Worm (Caenorhabditis elegans) whole organism, young adult: ENCODE results near the gene F20A1.8.
A peak's percentile ranks its signal among the peaks of the same experiment; 100 is the strongest.

Experiments used
- B0035.1 ChIP-seq: sonication (generic microtip); optimal IDR thresholded peaks from 2 replicates; lab custom pipeline; 2016; ENCODE audit warnings: missing genetic modification characterization, mild to moderate bottlenecking, missing compliant biosample characterization, missing genotype, missing genetic modification reagents
- B0261.1 ChIP-seq: sonication (generic microtip); optimal IDR thresholded peaks from 2 replicates; lab custom pipeline; 2016; ENCODE audit warnings: mild to moderate bottlenecking, missing genetic modification characterization, moderate library complexity, missing compliant biosample characterization
- F22D6.2 ChIP-seq: sonication (generic microtip); optimal IDR thresholded peaks from 2 replicates; lab custom pipeline; 2016; ENCODE audit warnings: mild to moderate bottlenecking, missing genetic modification characterization, missing compliant biosample characterization
- F49E8.2 ChIP-seq: sonication (generic microtip); optimal IDR thresholded peaks from 3 replicates; lab custom pipeline; 2017; ENCODE audit warnings: missing genetic modification characterization, mild to moderate bottlenecking, missing compliant biosample characterization, antibody characterized with exemption, moderate library complexity; ENCODE audit not compliant: insufficient read depth
- F57C9.4 ChIP-seq: sonication (generic microtip); optimal IDR thresholded peaks from 2 replicates; lab custom pipeline; 2017; ENCODE audit warnings: mild to moderate bottlenecking, missing genetic modification characterization, missing compliant biosample characterization
- K12H6.12 ChIP-seq: fragments of 200-800 bp; sonication (Bioruptor generic); optimal IDR thresholded peaks from 2 replicates; lab custom pipeline; 2018; ENCODE audit warnings: mild to moderate bottlenecking, missing genetic modification characterization, missing compliant biosample characterization
- T26A5.8 ChIP-seq: sonication (generic microtip); optimal IDR thresholded peaks from 2 replicates; lab custom pipeline; 2016; ENCODE audit warnings: missing genetic modification characterization, missing compliant biosample characterization
- Y53G8AR.9 ChIP-seq: fragments of 200-800 bp; sonication (Bioruptor generic); conservative IDR thresholded peaks from 2 replicates; pipeline ENCODE4 v1.3.6; 2022; ENCODE audit warnings: missing genetic modification reagents, missing genetic modification characterization, missing compliant biosample characterization
- ZK185.1 ChIP-seq: sonication (generic microtip); optimal IDR thresholded peaks from 2 replicates; lab custom pipeline; 2016; ENCODE audit warnings: mild to moderate bottlenecking, missing genetic modification characterization, missing compliant biosample characterization; ENCODE audit not compliant: poor library complexity, severe bottlenecking
- aptf-2 ChIP-seq: fragments of 200-800 bp; sonication (Bioruptor generic); conservative IDR thresholded peaks from 2 replicates; pipeline ENCODE4 v1.3.6; 2022; ENCODE audit warnings: missing genetic modification reagents, missing genetic modification characterization, missing compliant biosample characterization
- aptf-3 ChIP-seq: fragments of 200-800 bp; sonication (Bioruptor generic); IDR thresholded peaks from 2 replicates; pipeline ENCODE4 v1.3.6; 2022; ENCODE audit warnings: missing genetic modification characterization, missing compliant biosample characterization
- athp-1 ChIP-seq: sonication (generic microtip); optimal IDR thresholded peaks from 2 replicates; lab custom pipeline; 2017; ENCODE audit warnings: mild to moderate bottlenecking, missing genetic modification characterization, missing compliant biosample characterization
- attf-3 ChIP-seq: fragments of 200-800 bp; sonication (Bioruptor generic); conservative IDR thresholded peaks from 2 replicates; pipeline ENCODE4 v1.3.6; 2022; ENCODE audit warnings: missing genetic modification reagents, missing genetic modification characterization, missing compliant biosample characterization
- bed-2 ChIP-seq: fragments of 200-800 bp; sonication (Bioruptor generic); IDR thresholded peaks from 2 replicates; pipeline ENCODE4 v1.3.6; 2022; ENCODE audit warnings: missing genetic modification reagents, missing genetic modification characterization, missing compliant biosample characterization
- ccch-3 ChIP-seq: fragments of 200-800 bp; sonication (Bioruptor generic); optimal IDR thresholded peaks from 2 replicates; lab custom pipeline; 2018; ENCODE audit warnings: mild to moderate bottlenecking, missing genetic modification characterization, missing compliant biosample characterization
- cebp-1 ChIP-seq, 2 experiments: fragments of 200-800 bp in 1 of 2; sonication (Bioruptor generic) in 1 of 2; sonication (generic microtip) in 1 of 2; IDR thresholded peaks in 1 of 2; optimal IDR thresholded peaks in 1 of 2; 2 replicates each; pipeline versions ENCODE4 v1.3.6 to Lab custom; 2017 to 2022; ENCODE audit warnings: missing compliant biosample characterization in 2 of 2, missing genetic modification characterization in 2 of 2, mild to moderate bottlenecking in 1 of 2, missing genetic modification reagents in 1 of 2, moderate library complexity in 1 of 2
- ceh-27 ChIP-seq: fragments of 200-800 bp; sonication (Bioruptor generic); optimal IDR thresholded peaks from 2 replicates; lab custom pipeline; 2018; ENCODE audit warnings: mild to moderate bottlenecking, missing genetic modification characterization, moderate library complexity, missing compliant biosample characterization
- ceh-40 ChIP-seq: fragments of 200-800 bp; sonication (Bioruptor generic); IDR thresholded peaks from 2 replicates; pipeline ENCODE4 v1.3.6; 2022; ENCODE audit warnings: missing genetic modification characterization, missing compliant biosample characterization
- dox-1 ChIP-seq: fragments of 200-800 bp; sonication (Bioruptor generic); IDR thresholded peaks from 2 replicates; pipeline ENCODE4 v1.3.6; 2022; ENCODE audit warnings: missing genetic modification reagents, missing genetic modification characterization, missing compliant biosample characterization
- dpl-1 ChIP-seq: fragments of 150-350 bp; optimal IDR thresholded peaks from 2 replicates; lab custom pipeline; 2014; ENCODE audit warnings: missing biosample characterization, missing genetic modification reagents, missing genetic modification characterization
- efl-1 ChIP-seq: fragments of 150-350 bp; optimal IDR thresholded peaks from 2 replicates; lab custom pipeline; 2014; ENCODE audit warnings: missing biosample characterization, missing genetic modification reagents, missing genetic modification characterization
- hmg-1.2 ChIP-seq: fragments of 200-800 bp; sonication (Bioruptor generic); IDR thresholded peaks from 2 replicates; pipeline ENCODE4 v1.3.6; 2022; ENCODE audit warnings: missing genetic modification reagents, missing genetic modification characterization, missing compliant biosample characterization
- lin-40 ChIP-seq: sonication (generic microtip); optimal IDR thresholded peaks from 2 replicates; lab custom pipeline; 2016; ENCODE audit warnings: missing genetic modification characterization, mild to moderate bottlenecking, missing compliant biosample characterization, missing genotype, missing genetic modification reagents
- lir-1 ChIP-seq: fragments of 200-800 bp; sonication (Bioruptor generic); conservative IDR thresholded peaks from 2 replicates; pipeline ENCODE4 v1.3.6; 2022; ENCODE audit warnings: missing genetic modification reagents, missing genetic modification characterization, missing compliant biosample characterization
- lsl-1 ChIP-seq: fragments of 200-800 bp; sonication (Bioruptor generic); optimal IDR thresholded peaks from 2 replicates; lab custom pipeline; 2018; ENCODE audit warnings: mild to moderate bottlenecking, missing genetic modification characterization, moderate library complexity, missing compliant biosample characterization
- madf-10 ChIP-seq: sonication (generic microtip); optimal IDR thresholded peaks from 2 replicates; lab custom pipeline; 2016; ENCODE audit warnings: mild to moderate bottlenecking, missing genetic modification characterization, missing compliant biosample characterization
- madf-3 ChIP-seq: fragments of 200-800 bp; sonication (Bioruptor generic); IDR thresholded peaks from 2 replicates; pipeline ENCODE4 v1.3.6; 2022; ENCODE audit warnings: missing genetic modification reagents, missing genetic modification characterization, missing compliant biosample characterization
- mes-4 ChIP-seq: sonication (generic microtip); optimal IDR thresholded peaks from 2 replicates; lab custom pipeline; 2016; ENCODE audit warnings: missing genotype, missing genetic modification characterization, missing compliant biosample characterization
- nfya-2 ChIP-seq: fragments of 200-800 bp; sonication (Bioruptor generic); IDR thresholded peaks from 2 replicates; pipeline ENCODE4 v1.3.6; 2022; ENCODE audit warnings: missing genetic modification reagents, missing genetic modification characterization, missing compliant biosample characterization
- nhr-80 ChIP-seq: sonication (generic microtip); optimal IDR thresholded peaks from 2 replicates; lab custom pipeline; 2016; ENCODE audit warnings: missing genetic modification characterization, missing compliant biosample characterization
- pha-4 ChIP-seq: fragments of 150-350 bp; sonication (generic microtip); optimal IDR thresholded peaks from 2 replicates; lab custom pipeline; 2014; ENCODE audit warnings: missing biosample characterization, missing genetic modification reagents, missing genetic modification characterization
- rec-8 ChIP-seq, 2 experiments: sonication (generic microtip); optimal IDR thresholded peaks; 2 replicates each; lab custom pipeline; 2016; ENCODE audit warnings: mild to moderate bottlenecking in 2 of 2, missing genetic modification characterization in 2 of 2, missing genetic modification reagents in 2 of 2, missing genotype in 2 of 2, missing biosample characterization in 1 of 2, missing compliant biosample characterization in 1 of 2, moderate library complexity in 1 of 2
- repo-1 ChIP-seq: sonication (generic microtip); optimal IDR thresholded peaks from 2 replicates; lab custom pipeline; 2017; ENCODE audit warnings: mild to moderate bottlenecking, missing genetic modification characterization, missing compliant biosample characterization
- sdz-38 ChIP-seq: sonication (generic microtip); optimal IDR thresholded peaks from 2 replicates; lab custom pipeline; 2016; ENCODE audit warnings: missing genotype, missing genetic modification characterization, missing compliant biosample characterization
- snpc-1.1 ChIP-seq: sonication (generic microtip); optimal IDR thresholded peaks from 2 replicates; lab custom pipeline; 2017; ENCODE audit warnings: missing genetic modification characterization, mild to moderate bottlenecking, missing compliant biosample characterization, antibody characterized with exemption, moderate library complexity, missing genotype, missing genetic modification reagents; ENCODE audit not compliant: insufficient read depth
- snpc-1.3 ChIP-seq: sonication (generic microtip); optimal IDR thresholded peaks from 2 replicates; lab custom pipeline; 2017; ENCODE audit warnings: missing genetic modification characterization, mild to moderate bottlenecking, missing compliant biosample characterization, antibody characterized with exemption, moderate library complexity, missing genotype, missing genetic modification reagents; ENCODE audit not compliant: insufficient read depth
- sptf-2 ChIP-seq: fragments of 200-800 bp; sonication (Bioruptor generic); optimal IDR thresholded peaks from 2 replicates; lab custom pipeline; 2018; ENCODE audit warnings: mild to moderate bottlenecking, missing genetic modification characterization, missing compliant biosample characterization
- tbp1 ChIP-seq: fragments of 200-800 bp; sonication (Bioruptor generic); optimal IDR thresholded peaks from 2 replicates; lab custom pipeline; 2018; ENCODE audit warnings: mild to moderate bottlenecking, missing genetic modification characterization, missing compliant biosample characterization
- xnd-1 ChIP-seq: sonication (generic microtip); optimal IDR thresholded peaks from 2 replicates; lab custom pipeline; 2016; ENCODE audit warnings: missing genotype, missing genetic modification reagents, missing genetic modification characterization, missing compliant biosample characterization
- zfh-2 ChIP-seq: fragments of 200-800 bp; sonication (Bioruptor generic); conservative IDR thresholded peaks from 2 replicates; pipeline ENCODE4 v1.3.6; 2022; ENCODE audit warnings: missing genetic modification reagents, missing genetic modification characterization, missing compliant biosample characterization
- ztf-22 ChIP-seq: fragments of 200-800 bp; sonication (Bioruptor generic); optimal IDR thresholded peaks from 2 replicates; lab custom pipeline; 2018; ENCODE audit warnings: mild to moderate bottlenecking, missing genetic modification characterization, moderate library complexity, missing compliant biosample characterization
- ztf-25 ChIP-seq: fragments of 200-800 bp; sonication (Bioruptor generic); IDR thresholded peaks from 2 replicates; pipeline ENCODE4 v1.3.6; 2022; ENCODE audit warnings: missing genetic modification reagents, missing genetic modification characterization, missing compliant biosample characterization

Gene F20A1.8

ce11 chrV:7078765-7079164 is 31.4 kb upstream of the F20A1.8 start:
- TF ChIP-seq hmg-1.2 (GFP tag; lab: Robert Waterston, UW) = no peak
- TF ChIP-seq Y53G8AR.9 (GFP tag; lab: Robert Waterston, UW) = 0 out of 2 replicates have a peak, but pooled peaks have one; percentile 13

- TF ChIP-seq dpl-1 (GFP tag; lab: Kevin White, UChicago) (no peak), lir-1 (GFP tag; lab: Robert Waterston, UW) (no peak), lin-40 (tag; lab: Kevin White, UChicago) (no peak), mes-4 (tag; lab: Kevin White, UChicago) (no peak), snpc-1.1 (tag; lab: Kevin White, UChicago) (no peak), dox-1 (no peak), K12H6.12 (tag; lab: Kevin White, UChicago) (no peak), ceh-40 (GFP tag; lab: Robert Waterston, UW) (no peak), ZK185.1 (peak; percentile 32), snpc-1.3 (no peak), sdz-38 (tag; lab: Kevin White, UChicago) (no peak), madf-3 (GFP tag; lab: Robert Waterston, UW) (no peak), rec-8 (tag; optimal IDR thresholded peaks at IDR 0.05; lab: Kevin White, UChicago) (no peak), cebp-1 (GFP tag; IDR thresholded peaks at IDR 0.05; lab: Robert Waterston, UW) (0 out of 2 replicates have a peak, but pooled peaks have one; percentile 11), cebp-1 (tag; optimal IDR thresholded peaks at IDR 0.05; lab: Kevin White, UChicago) (peak; percentile 6), nfya-2 (GFP tag; lab: Robert Waterston, UW) (no peak), xnd-1 (tag; lab: Kevin White, UChicago) (no peak), zfh-2 (GFP tag; lab: Robert Waterston, UW) (no peak)
Observed at ce11 chrV:7076161-7076560, 28.7 kb upstream of the F20A1.8 start.

ce11 chrV:7075646-7076045 is 28.2 kb upstream of the F20A1.8 start, which contains the start of gene npa-1:
TSS of gene npa-1 (plus strand) at chrV:7075787.
- TF ChIP-seq athp-1 (tag; lab: Kevin White, UChicago) (no peak), aptf-3 (no peak), lsl-1 (GFP tag; lab: Kevin White, UChicago) (no peak), nhr-80 (tag; lab: Kevin White, UChicago) (peak; percentile 80), ceh-27 (no peak), tbp1 (GFP tag; lab: Kevin White, UChicago) (no peak), efl-1 (GFP tag; lab: Kevin White, UChicago) (no peak)

- TF ChIP-seq pha-4 = no peak
- TF ChIP-seq madf-3 (GFP tag; lab: Robert Waterston, UW) = no peak
- TF ChIP-seq ccch-3 = no peak
- TF ChIP-seq, all 124 proteins: peak for 0
Observed at ce11 chrV:7072309-7072708, 24.9 kb upstream of the F20A1.8 start, which contains the start of gene F27B10.1. TSS of gene F27B10.1 (plus strand) at chrV:7072609.

- TF ChIP-seq B0261.1 (tag; lab: Kevin White, UChicago) (peak; percentile 64), F49E8.2 (tag; lab: Kevin White, UChicago) (no peak), ztf-25 (0 out of 2 replicates have a peak, but pooled peaks have one; percentile 40), madf-10 (tag; lab: Kevin White, UChicago) (no peak), ztf-22 (GFP tag; lab: Kevin White, UChicago) (no peak), sptf-2 (GFP tag; lab: Kevin White, UChicago) (no peak), aptf-2 (GFP tag; lab: Robert Waterston, UW) (no peak), B0035.1 (no peak), T26A5.8 (no peak), bed-2 (no peak), repo-1 (tag; lab: Kevin White, UChicago) (no peak), F22D6.2 (tag; lab: Kevin White, UChicago) (no peak), attf-3 (GFP tag; lab: Robert Waterston, UW) (no peak), snpc-1.3 (no peak), dox-1 (no peak), F57C9.4 (tag; lab: Kevin White, UChicago) (no peak)
Observed at ce11 chrV:7069605-7070004, 22.2 kb upstream of the F20A1.8 start.
